Worm (Caenorhabditis elegans) whole organism, late embryonic: ENCODE measurements around the gene sup-9.
"Not testable (repeated sequence)": the region's sequence is repeated elsewhere in the genome, so short reads cannot be mapped to it uniquely, and the experiment has no call there.

Experiments used
- K02D7.2 ChIP-seq: sonication (generic microtip); optimal IDR thresholded peaks from 2 replicates; lab custom pipeline; 2017; ENCODE audit warnings: mild to moderate bottlenecking, missing genetic modification characterization, missing compliant biosample characterization
- ceh-6 ChIP-seq: fragments of 200-800 bp; sonication (Bioruptor generic); optimal IDR thresholded peaks from 2 replicates; lab custom pipeline; 2018; ENCODE audit warnings: mild to moderate bottlenecking, missing genetic modification characterization, missing compliant biosample characterization
- nfya-1 ChIP-seq: sonication (generic microtip); optimal IDR thresholded peaks from 2 replicates; lab custom pipeline; 2017; ENCODE audit warnings: missing genetic modification characterization, mild to moderate bottlenecking, missing compliant biosample characterization, antibody characterized with exemption, moderate library complexity
- pax-1 ChIP-seq: fragments of 150-350 bp; optimal IDR thresholded peaks from 2 replicates; lab custom pipeline; 2014; ENCODE audit warnings: missing biosample characterization, missing genetic modification characterization
- pha-4 ChIP-seq: fragments of 150-350 bp; optimal IDR thresholded peaks from 2 replicates; lab custom pipeline; 2018; ENCODE audit warnings: missing biosample characterization, missing genetic modification reagents, missing genetic modification characterization
- tbx-2 ChIP-seq: sonication (generic microtip); optimal IDR thresholded peaks from 2 replicates; lab custom pipeline; 2016; ENCODE audit warnings: missing genetic modification characterization, missing compliant biosample characterization

- not testable (repeated sequence) for TF ChIP-seq tbx-2 (tag; lab: Kevin White, UChicago); pax-1; nfya-1 (tag; lab: Kevin White, UChicago); pha-4 (tag; lab: Kevin White, UChicago); ceh-6 (GFP tag; lab: Kevin White, UChicago); K02D7.2 (tag; lab: Kevin White, UChicago)
Measured at ce11 chrII:2665081-2665480, 21.7 kb downstream of the sup-9 start, which contains the start of gene F22E5.2.
